Fruit fly (Drosophila melanogaster) whole organism, embryonic: ENCODE measurements around the gene CG13250.

Experiments used
- CG11723 ChIP-seq: fragments of 200-800 bp; sonication (Bioruptor generic); optimal IDR thresholded peaks from 2 replicates; lab custom pipeline; 2017; ENCODE audit warnings: missing biosample characterization, mild to moderate bottlenecking, missing genetic modification characterization
- CG13894 ChIP-seq: fragments of 200-800 bp; sonication (Bioruptor generic); optimal IDR thresholded peaks from 3 replicates; lab custom pipeline; 2018; ENCODE audit warnings: missing biosample characterization, mild to moderate bottlenecking, missing genetic modification characterization, moderate library complexity
- CG14014 ChIP-seq: fragments of 200-800 bp; sonication (Bioruptor generic); IDR thresholded peaks from 2 replicates; pipeline ENCODE4 v1.3.6; 2022; ENCODE audit warnings: missing biosample characterization, missing genetic modification characterization
- CG15479 ChIP-seq: fragments of 200-800 bp; sonication (Bioruptor generic); optimal IDR thresholded peaks from 3 replicates; lab custom pipeline; 2019; ENCODE audit warnings: missing biosample characterization, mild to moderate bottlenecking, missing genetic modification characterization, moderate library complexity
- CG16813 ChIP-seq: fragments of 200-800 bp; sonication (Bioruptor generic); IDR thresholded peaks from 3 replicates; pipeline ENCODE4 v1.3.6; 2022; ENCODE audit warnings: missing biosample characterization, missing genetic modification characterization; ENCODE audit not compliant: partially characterized antibody
- CG1832 ChIP-seq: fragments of 200-800 bp; sonication (Bioruptor generic); optimal IDR thresholded peaks from 2 replicates; lab custom pipeline; 2017; ENCODE audit warnings: missing biosample characterization, mild to moderate bottlenecking, missing genetic modification characterization, inconsistent platforms
- CG2199 ChIP-seq: fragments of 200-800 bp; sonication (Bioruptor generic); IDR thresholded peaks from 3 replicates; pipeline ENCODE4 v1.3.6; 2022; ENCODE audit warnings: missing biosample characterization, missing genetic modification characterization
- CG2678 ChIP-seq: fragments of 200-800 bp; sonication (Bioruptor generic); optimal IDR thresholded peaks from 3 replicates; lab custom pipeline; 2019; ENCODE audit warnings: missing biosample characterization, mild to moderate bottlenecking, missing genetic modification characterization, moderate library complexity
- CG31365 ChIP-seq: fragments of 200-800 bp; sonication (Bioruptor generic); optimal IDR thresholded peaks from 2 replicates; lab custom pipeline; 2018; ENCODE audit warnings: missing biosample characterization, mild to moderate bottlenecking, missing genetic modification characterization
- CG4730 ChIP-seq: fragments of 200-800 bp; sonication (Bioruptor generic); IDR thresholded peaks from 2 replicates; pipeline ENCODE4 v1.3.6; 2022; ENCODE audit warnings: missing biosample characterization, missing genetic modification characterization
- CG6765 ChIP-seq: fragments of 200-800 bp; sonication (Bioruptor generic); optimal IDR thresholded peaks from 3 replicates; lab custom pipeline; 2017; ENCODE audit warnings: missing biosample characterization, mild to moderate bottlenecking, missing genetic modification characterization
- CG6791 ChIP-seq: fragments of 200-800 bp; sonication (Bioruptor generic); IDR thresholded peaks from 3 replicates; pipeline ENCODE4 v1.3.6; 2022; ENCODE audit warnings: missing biosample characterization, missing genetic modification characterization; ENCODE audit not compliant: partially characterized antibody
- CG8359 ChIP-seq: fragments of 200-800 bp; sonication (Bioruptor generic); optimal IDR thresholded peaks from 2 replicates; lab custom pipeline; 2017; ENCODE audit warnings: missing biosample characterization, mild to moderate bottlenecking, missing genetic modification characterization, borderline replicate concordance
- D ChIP-seq, 2 experiments: fragments of 200-800 bp in 1 of 2; fragments of >200 bp in 1 of 2; sonication (Bioruptor generic) in 1 of 2; optimal IDR thresholded peaks; 2 replicates in 1 of 2; 3 replicates in 1 of 2; lab custom pipeline; 2017; ENCODE audit warnings: mild to moderate bottlenecking in 1 of 2, missing biosample characterization in 1 of 2, missing genetic modification characterization in 1 of 2, missing genetic modification reagents in 1 of 2
- Dfd ChIP-seq, 2 experiments: fragments of >200 bp; optimal IDR thresholded peaks; 2 replicates each; lab custom pipeline; 2017; ENCODE audit warnings: missing biosample characterization in 2 of 2, missing genetic modification characterization in 2 of 2
- Hr78 ChIP-seq, 2 experiments: fragments of 200-800 bp in 1 of 2; fragments of >200 bp in 1 of 2; sonication (Bioruptor generic) in 1 of 2; optimal IDR thresholded peaks; 2 replicates each; lab custom pipeline; 2017 to 2019; ENCODE audit warnings: missing biosample characterization in 2 of 2, missing genetic modification characterization in 2 of 2, mild to moderate bottlenecking in 1 of 2, moderate library complexity in 1 of 2
- Kr ChIP-seq: fragments of 200-800 bp; sonication (Bioruptor generic); optimal IDR thresholded peaks from 2 replicates; lab custom pipeline; 2017; ENCODE audit warnings: missing biosample characterization, mild to moderate bottlenecking, missing genetic modification characterization
- MESR4 ChIP-seq: fragments of 200-800 bp; sonication (Bioruptor generic); optimal IDR thresholded peaks from 2 replicates; lab custom pipeline; 2018; ENCODE audit warnings: missing biosample characterization, mild to moderate bottlenecking, missing genetic modification characterization, moderate library complexity
- Spps ChIP-seq: fragments of 200-800 bp; sonication (Bioruptor generic); optimal IDR thresholded peaks from 2 replicates; lab custom pipeline; 2018; ENCODE audit warnings: missing biosample characterization, mild to moderate bottlenecking, missing genetic modification characterization
- Taf1 ChIP-seq: fragments of 200-800 bp; sonication (Bioruptor generic); IDR thresholded peaks from 2 replicates; pipeline ENCODE4 v1.3.6; 2022; ENCODE audit warnings: missing biosample characterization, missing genetic modification characterization
- Trl ChIP-seq, 3 experiments: fragments of >200 bp in 2 of 3; fragments of 200-800 bp in 1 of 3; sonication (Bioruptor generic) in 1 of 3; optimal IDR thresholded peaks; 2 replicates in 1 of 3; 3 replicates in 2 of 3; lab custom pipeline; 2016 to 2017; ENCODE audit warnings: missing biosample characterization in 1 of 3, missing genetic modification characterization in 1 of 3
- Usf ChIP-seq: fragments of 200-800 bp; sonication (Bioruptor generic); optimal IDR thresholded peaks from 2 replicates; lab custom pipeline; 2017; ENCODE audit warnings: missing genotype, missing biosample characterization, missing genetic modification characterization
- Xbp1 ChIP-seq: fragments of 200-800 bp; sonication (Bioruptor generic); optimal IDR thresholded peaks from 3 replicates; lab custom pipeline; 2016; ENCODE audit warnings: missing biosample characterization, mild to moderate bottlenecking, missing genetic modification characterization
- ac ChIP-seq: fragments of 200-800 bp; sonication (Bioruptor generic); optimal IDR thresholded peaks from 3 replicates; lab custom pipeline; 2017; ENCODE audit warnings: missing biosample characterization, mild to moderate bottlenecking, missing genetic modification characterization
- ato ChIP-seq: fragments of 200-800 bp; sonication (Bioruptor generic); IDR thresholded peaks from 2 replicates; pipeline ENCODE4 v1.3.6; 2022; ENCODE audit warnings: missing biosample characterization, missing genetic modification characterization; ENCODE audit not compliant: partially characterized antibody
- az2 ChIP-seq: fragments of 200-800 bp; sonication (Bioruptor generic); optimal IDR thresholded peaks from 3 replicates; lab custom pipeline; 2016; ENCODE audit warnings: missing biosample characterization, missing genetic modification characterization
- ci ChIP-seq: fragments of 200-800 bp; sonication (Bioruptor generic); IDR thresholded peaks from 3 replicates; pipeline ENCODE4 v1.3.6; 2022; ENCODE audit warnings: missing biosample characterization, missing genetic modification characterization
- cwo ChIP-seq: fragments of 200-800 bp; sonication (Bioruptor generic); optimal IDR thresholded peaks from 3 replicates; lab custom pipeline; 2017; ENCODE audit warnings: missing biosample characterization, missing genetic modification characterization, mild to moderate bottlenecking, moderate library complexity, missing genetic modification reagents
- emc ChIP-seq: fragments of 200-800 bp; sonication (Bioruptor generic); optimal IDR thresholded peaks from 2 replicates; lab custom pipeline; 2016; ENCODE audit warnings: missing biosample characterization, missing genetic modification characterization
- ewg ChIP-seq: fragments of 200-800 bp; sonication (Bioruptor generic); optimal IDR thresholded peaks from 3 replicates; lab custom pipeline; 2017; ENCODE audit warnings: mild to moderate bottlenecking, missing biosample characterization, missing genetic modification reagents, missing genetic modification characterization
- grau ChIP-seq: fragments of 200-800 bp; optimal IDR thresholded peaks from 3 replicates; lab custom pipeline; 2019; ENCODE audit warnings: missing biosample characterization, mild to moderate bottlenecking, missing genetic modification characterization, moderate library complexity
- hkb ChIP-seq, 2 experiments: fragments of 200-800 bp in 1 of 2; fragments of >200 bp in 1 of 2; sonication (Bioruptor generic) in 1 of 2; IDR thresholded peaks in 1 of 2; optimal IDR thresholded peaks in 1 of 2; 2 replicates each; pipeline versions ENCODE4 v1.3.6 to Lab custom; 2017 to 2022; ENCODE audit warnings: missing biosample characterization in 1 of 2, missing genetic modification characterization in 1 of 2
- kni ChIP-seq: fragments of 200-800 bp; sonication (Bioruptor generic); optimal IDR thresholded peaks from 3 replicates; lab custom pipeline; 2017; ENCODE audit warnings: mild to moderate bottlenecking, missing biosample characterization, missing genetic modification reagents, missing genetic modification characterization
- knrl ChIP-seq: fragments of 200-800 bp; sonication (Bioruptor generic); IDR thresholded peaks from 3 replicates; pipeline ENCODE4 v1.3.6; 2022; ENCODE audit warnings: missing biosample characterization, missing genetic modification characterization; ENCODE audit not compliant: partially characterized antibody
- phol ChIP-seq: fragments of 200-800 bp; sonication (Bioruptor generic); optimal IDR thresholded peaks from 3 replicates; lab custom pipeline; 2018; ENCODE audit warnings: missing biosample characterization, mild to moderate bottlenecking, missing genetic modification characterization, moderate library complexity
- pros ChIP-seq: fragments of 200-800 bp; sonication (Bioruptor generic); optimal IDR thresholded peaks from 3 replicates; lab custom pipeline; 2019; ENCODE audit warnings: missing biosample characterization, mild to moderate bottlenecking, missing genetic modification characterization, moderate library complexity
- salm ChIP-seq: fragments of 200-800 bp; sonication (Bioruptor generic); optimal IDR thresholded peaks from 2 replicates; lab custom pipeline; 2018; ENCODE audit warnings: missing biosample characterization, mild to moderate bottlenecking, missing genetic modification characterization
- schlank ChIP-seq: fragments of 200-800 bp; sonication (Bioruptor generic); optimal IDR thresholded peaks from 2 replicates; lab custom pipeline; 2018; ENCODE audit warnings: missing biosample characterization, mild to moderate bottlenecking, missing genetic modification characterization
- seq ChIP-seq: fragments of 200-800 bp; sonication (Bioruptor generic); IDR thresholded peaks from 2 replicates; pipeline ENCODE4 v1.3.6; 2022; ENCODE audit warnings: missing biosample characterization, missing genetic modification characterization
- slou ChIP-seq: fragments of 200-800 bp; sonication (Bioruptor generic); optimal IDR thresholded peaks from 3 replicates; lab custom pipeline; 2016; ENCODE audit warnings: missing biosample characterization, missing genetic modification characterization
- tll ChIP-seq, 2 experiments: fragments of 200-800 bp in 1 of 2; fragments of >200 bp in 1 of 2; sonication (Bioruptor generic) in 1 of 2; optimal IDR thresholded peaks; 2 replicates each; lab custom pipeline; 2017 to 2019; ENCODE audit warnings: missing biosample characterization in 2 of 2, missing genetic modification characterization in 2 of 2, mild to moderate bottlenecking in 1 of 2, moderate library complexity in 1 of 2
- tup ChIP-seq: fragments of 200-800 bp; sonication (Bioruptor generic); optimal IDR thresholded peaks from 2 replicates; lab custom pipeline; 2016; ENCODE audit warnings: missing biosample characterization, mild to moderate bottlenecking, missing genetic modification characterization, moderate library complexity
- twi ChIP-seq: fragments of 200-800 bp; optimal IDR thresholded peaks from 2 replicates; lab custom pipeline; 2019; ENCODE audit warnings: missing biosample characterization, mild to moderate bottlenecking, missing genetic modification characterization, moderate library complexity
- wdn ChIP-seq: fragments of 200-800 bp; sonication (Bioruptor generic); IDR thresholded peaks from 2 replicates; pipeline ENCODE4 v1.3.6; 2022; ENCODE audit warnings: missing biosample characterization, missing genetic modification characterization

The CG13250 gene

dm6 chr3L:20516519-20517178 lies 16.9 kb upstream of the CG13250 start (continued):
- TF ChIP-seq grau = peak; percentile 97
- TF ChIP-seq slou (GFP tag; lab: Kevin White, UChicago) = no peak
- peak; percentile 3 for TF ChIP-seq az2 (GFP tag; lab: Kevin White, UChicago)
- TF ChIP-seq Hr78 (GFP tag; optimal IDR thresholded peaks at IDR 0.05; lab: Kevin White, UChicago) = no peak
- peak; percentile 15 for TF ChIP-seq Usf (GFP tag; lab: Kevin White, UChicago)
- peak; percentile 76 for TF ChIP-seq CG2678 (tag; lab: Kevin White, UChicago)
- TF ChIP-seq MESR4 = no peak
- peak; percentile 31; the same call in 1 of the 3 replicates for TF ChIP-seq knrl
- TF ChIP-seq CG4730 (GFP tag; lab: Robert Waterston, UW) = peak; percentile 51
- no peak for TF ChIP-seq CG31365 (tag; lab: Kevin White, UChicago)
- TF ChIP-seq emc (GFP tag; lab: Kevin White, UChicago) = no peak
- no peak for TF ChIP-seq Dfd (GFP tag; optimal IDR thresholded peaks at IDR 0.05; lab: Kevin White, UChicago)
- TF ChIP-seq twi (tag; lab: Kevin White, UChicago) = peak; percentile 83
- TF ChIP-seq Taf1 = 0 out of 2 replicates have a peak, but pooled peaks have one; percentile 8
- no peak for TF ChIP-seq Trl (optimal IDR thresholded peaks at IDR 0.05; lab: Kevin White, UChicago)
- TF ChIP-seq Trl (GFP tag; optimal IDR thresholded peaks at IDR 0.05; lab: Kevin White, UChicago) = no peak
- TF ChIP-seq phol (tag; lab: Kevin White, UChicago) = peak; percentile 62
- peak; percentile 43; the same call in 1 of the 2 replicates for TF ChIP-seq CG14014 (GFP tag; lab: Robert Waterston, UW)
- peak; percentile 57 for TF ChIP-seq cwo (GFP tag; lab: Kevin White, UChicago)
- TF ChIP-seq Spps (tag; lab: Kevin White, UChicago) = peak; percentile 17
- no peak for TF ChIP-seq CG6765
- peak; percentile 23 for TF ChIP-seq salm (tag; lab: Kevin White, UChicago)

DNA sequence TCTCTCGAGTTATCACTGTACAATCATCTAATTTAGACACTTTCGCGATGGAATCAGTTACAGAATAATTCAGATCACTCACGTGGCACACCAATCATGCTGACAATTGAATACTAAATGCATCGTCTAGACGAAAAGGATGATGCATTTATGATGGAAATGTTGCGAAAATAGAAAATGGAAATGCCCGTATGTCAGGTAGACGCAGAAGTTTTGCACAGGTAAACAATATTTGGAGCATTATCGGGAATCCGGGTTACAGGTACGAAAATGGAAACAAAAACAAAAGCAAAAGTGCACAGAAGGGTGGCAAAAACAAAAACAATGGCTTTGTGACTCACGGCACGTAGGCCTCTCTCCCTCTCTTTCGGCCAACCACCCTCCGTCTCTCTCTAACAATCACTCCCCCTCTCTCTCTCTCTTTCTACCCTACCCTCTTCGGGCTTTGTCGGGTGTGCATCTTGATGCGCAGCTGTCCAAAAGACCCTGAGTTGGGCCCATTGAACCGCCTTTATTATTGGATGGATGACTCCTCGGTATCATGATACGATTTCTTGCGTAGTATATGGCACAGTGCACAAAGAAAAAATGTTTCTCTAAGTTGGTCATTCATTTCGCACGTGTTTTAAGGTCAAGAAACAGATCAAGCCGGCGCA lies 16.2 kb upstream of the CG13250 start:
- TF ChIP-seq hkb (optimal IDR thresholded peaks at IDR 0.05; lab: Kevin White, UChicago) (no peak), hkb (GFP tag; IDR thresholded peaks at IDR 0.05; lab: Robert Waterston, UW) (peak; percentile 33; the same call in 1 of the 2 replicates), pros (peak; percentile 94), kni (GFP tag; lab: Kevin White, UChicago) (peak; percentile 49), ac (peak; percentile 2), CG11723 (peak; percentile 22), ci (GFP tag; lab: Robert Waterston, UW) (peak; percentile 41; the same call in 2 of the 3 replicates), Xbp1 (GFP tag; lab: Kevin White, UChicago) (no peak), wdn (GFP tag; lab: Robert Waterston, UW) (no peak), ato (GFP tag; lab: Robert Waterston, UW) (peak; percentile 45; the same call in 1 of the 2 replicates), Kr (GFP tag; lab: Kevin White, UChicago) (peak; percentile 58), CG2199 (peak; percentile 86), CG8359 (GFP tag; lab: Kevin White, UChicago) (no peak), ewg (GFP tag; lab: Kevin White, UChicago) (peak; percentile 27), seq (peak; percentile 63; the same call in 1 of the 2 replicates), tup (no peak), D (optimal IDR thresholded peaks at IDR 0.05; lab: Kevin White, UChicago) (peak; percentile 74), D (GFP tag; optimal IDR thresholded peaks at IDR 0.05; lab: Kevin White, UChicago) (no peak), tll (GFP tag; optimal IDR thresholded peaks at IDR 0.05; lab: Kevin White, UChicago) (peak in 1 of 2 experiments; percentile 99), CG6791 (GFP tag; lab: Robert Waterston, UW) (peak; percentile 43; the same call in 1 of the 3 replicates), CG13894 (peak; percentile 92), CG1832 (GFP tag; lab: Kevin White, UChicago) (peak; percentile 91), schlank (tag; lab: Kevin White, UChicago) (no peak), CG16813 (GFP tag; lab: Robert Waterston, UW) (0 out of 3 replicates have a peak, but pooled peaks have one; percentile 28), CG15479 (GFP tag; lab: Kevin White, UChicago) (peak; percentile 96)
